Worm (Caenorhabditis elegans) whole organism, midembryonic: ENCODE measurements around the gene col-90.

Experiments
- T22C8.4 ChIP-seq: fragments of 200-800 bp; sonication (Bioruptor generic); IDR thresholded peaks from 2 replicates; pipeline ENCODE4 v1.3.6; 2022; ENCODE audit warnings: missing genetic modification characterization, missing compliant biosample characterization
- cog-1 ChIP-seq: sonication (generic microtip); optimal IDR thresholded peaks from 2 replicates; lab custom pipeline; 2016; ENCODE audit warnings: missing genetic modification characterization, missing compliant biosample characterization
- flt-1 ChIP-seq: fragments of 200-800 bp; sonication (Bioruptor generic); IDR thresholded peaks from 2 replicates; pipeline ENCODE4 v1.3.6; 2022; ENCODE audit warnings: missing genetic modification characterization, missing compliant biosample characterization
- klf-2 ChIP-seq: fragments of 200-800 bp; sonication (Bioruptor generic); conservative IDR thresholded peaks from 2 replicates; pipeline ENCODE4 v1.3.6; 2022; ENCODE audit warnings: missing genetic modification reagents, missing genetic modification characterization, missing compliant biosample characterization
- med-1 ChIP-seq: sonication (generic microtip); optimal IDR thresholded peaks from 2 replicates; lab custom pipeline; 2017; ENCODE audit warnings: missing genetic modification characterization, mild to moderate bottlenecking, missing compliant biosample characterization, antibody characterized with exemption, missing genetic modification reagents; ENCODE audit not compliant: insufficient read depth
- ref-1 ChIP-seq: fragments of 200-800 bp; sonication (Bioruptor generic); conservative IDR thresholded peaks from 2 replicates; pipeline ENCODE4 v1.3.6; 2022; ENCODE audit warnings: missing genetic modification reagents, missing genetic modification characterization, missing compliant biosample characterization
- tab-1 ChIP-seq: fragments of 200-800 bp; sonication (Bioruptor generic); IDR thresholded peaks from 2 replicates; pipeline ENCODE4 v1.3.6; 2022; ENCODE audit warnings: missing genetic modification characterization, missing compliant biosample characterization
- ztf-23 ChIP-seq: fragments of 200-800 bp; sonication (Bioruptor generic); IDR thresholded peaks from 2 replicates; pipeline ENCODE4 v1.3.6; 2022; ENCODE audit warnings: missing genetic modification reagents, missing genetic modification characterization, missing compliant biosample characterization
- ztf-29 ChIP-seq: fragments of 200-800 bp; sonication (Bioruptor generic); IDR thresholded peaks from 2 replicates; pipeline ENCODE4 v1.3.6; 2022; ENCODE audit warnings: missing genetic modification reagents, missing genetic modification characterization, missing compliant biosample characterization

Gene col-90

DNA sequence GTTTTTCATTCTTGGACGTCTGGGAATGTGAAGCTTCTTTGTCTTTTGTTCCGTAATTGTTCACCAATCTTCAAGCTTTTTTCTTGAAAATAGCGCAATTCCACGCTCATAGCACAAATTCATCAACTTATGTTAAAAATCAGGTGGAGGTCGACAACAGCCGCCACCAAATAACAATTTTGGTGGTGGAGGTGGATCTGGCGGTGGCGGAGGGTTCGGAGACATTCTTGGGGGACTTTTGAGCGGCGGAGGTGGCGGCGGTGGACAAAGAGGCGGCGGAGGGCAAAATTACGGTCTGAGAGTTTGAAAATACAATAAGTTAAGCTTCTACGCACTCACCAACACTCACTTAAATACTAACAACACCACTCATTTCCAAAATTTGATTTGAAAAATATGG is 33.3 kb downstream of the col-90 start:
- TF ChIP-seq med-1 (no peak), tab-1 (GFP tag; lab: Robert Waterston, UW) (no peak), ref-1 (GFP tag; lab: Robert Waterston, UW) (no peak), T22C8.4 (no peak), ztf-23 (no peak), klf-2 (GFP tag; lab: Robert Waterston, UW) (no peak), ztf-29 (no peak), cog-1 (tag; lab: Kevin White, UChicago) (no peak), flt-1 (no peak)

DNA sequence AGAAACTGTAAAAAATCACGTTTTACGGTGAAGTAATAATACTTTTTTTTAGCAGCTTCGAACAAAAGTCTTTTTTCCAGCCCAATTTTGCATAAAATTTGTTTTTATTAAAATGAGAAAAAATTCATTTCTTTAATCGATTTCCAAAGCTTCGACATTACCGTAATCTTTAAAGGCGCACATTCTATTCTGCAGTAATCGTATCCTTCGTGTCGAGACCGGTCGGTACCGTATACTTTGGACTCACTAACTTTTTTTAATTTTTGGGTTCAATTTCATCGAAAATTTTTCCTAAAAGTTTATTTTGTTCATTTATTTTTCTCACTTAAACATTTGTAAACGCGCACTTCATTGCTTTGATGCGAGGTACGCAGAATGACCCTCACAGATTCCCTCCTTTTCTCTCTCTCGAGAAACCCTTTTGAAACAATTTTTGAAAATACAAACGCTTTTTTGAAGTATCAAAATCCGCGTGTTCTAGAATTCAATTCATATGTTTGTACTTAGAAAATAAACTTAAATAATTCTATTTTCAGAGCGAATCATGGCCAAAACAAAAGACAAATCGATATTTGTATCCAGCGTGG is 38.0 kb downstream of the col-90 start, which contains the start of gene hrpk-2:
Gene hrpk-2, plus strand, starts transcription at position 537 of the 587 bp plus-strand sequence.
- TF ChIP-seq tab-1 (GFP tag; lab: Robert Waterston, UW) (no peak), ref-1 (GFP tag; lab: Robert Waterston, UW) (no peak), klf-2 (GFP tag; lab: Robert Waterston, UW) (no peak)

DNA sequence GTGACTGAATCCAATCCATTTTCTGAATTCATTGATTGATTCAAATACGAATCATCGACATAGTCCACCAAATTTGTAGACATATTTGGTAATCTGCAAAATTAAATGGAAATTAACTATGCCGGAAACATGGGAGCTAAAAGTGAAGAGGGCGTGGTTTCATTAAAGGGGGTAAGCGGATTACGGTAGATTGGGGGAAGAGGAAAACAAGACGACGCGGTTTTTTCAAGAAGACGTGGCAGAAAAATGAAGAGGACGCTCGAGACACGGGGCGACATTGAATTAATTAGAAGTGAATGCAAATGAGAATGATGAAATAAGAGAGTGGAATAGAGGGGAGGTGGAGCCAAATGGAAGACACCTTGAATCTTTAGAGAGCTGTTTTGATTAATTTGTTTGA is 47.7 kb downstream of the col-90 start, which contains the start of gene npr-17:
Gene npr-17, minus strand, starts transcription at position 101 of the 400 bp plus-strand sequence.
- TF ChIP-seq cog-1 (tag; lab: Kevin White, UChicago), result no peak
- no peak for TF ChIP-seq med-1
- no peak for TF ChIP-seq ref-1 (GFP tag; lab: Robert Waterston, UW)
- TF ChIP-seq T22C8.4, result no peak
- TF ChIP-seq tab-1 (GFP tag; lab: Robert Waterston, UW), result no peak
- TF ChIP-seq ztf-29, result no peak
- TF ChIP-seq klf-2 (GFP tag; lab: Robert Waterston, UW), result no peak
- TF ChIP-seq flt-1, result no peak
- TF ChIP-seq ztf-23, result no peak

DNA sequence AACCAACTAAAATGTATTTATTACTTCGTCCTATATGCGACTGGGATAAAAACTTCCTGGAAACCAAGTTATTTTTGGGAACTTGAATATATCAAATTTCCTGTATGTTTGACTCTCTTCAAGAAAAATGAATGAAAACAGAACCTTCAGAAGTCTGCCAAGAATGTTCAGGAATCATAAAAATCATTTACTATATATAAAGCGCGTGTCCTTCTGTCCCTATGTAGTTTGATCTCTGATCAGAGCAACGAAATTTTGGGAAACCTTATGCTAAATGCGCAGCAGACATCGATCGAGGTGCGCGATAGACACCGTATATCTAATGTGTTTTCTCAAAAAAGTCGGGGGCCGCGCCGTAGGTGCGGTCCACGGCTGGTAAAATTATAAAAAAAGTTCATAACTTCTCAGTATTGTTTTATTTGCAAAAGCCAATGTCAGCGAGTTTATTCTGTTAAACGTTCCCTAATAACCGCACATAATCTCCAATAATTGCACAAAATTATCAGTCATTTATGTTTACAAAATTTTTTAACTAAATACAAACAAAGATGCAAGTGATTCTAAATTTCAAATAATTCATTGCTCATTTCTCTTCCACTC is 48.9 kb downstream of the col-90 start:
- TF ChIP-seq cog-1 (tag; lab: Kevin White, UChicago) (no peak), flt-1 (no peak), klf-2 (GFP tag; lab: Robert Waterston, UW) (no peak), ztf-23 (no peak), ref-1 (GFP tag; lab: Robert Waterston, UW) (no peak), tab-1 (GFP tag; lab: Robert Waterston, UW) (no peak), T22C8.4 (no peak), med-1 (no peak), ztf-29 (no peak)
